Worm (Caenorhabditis elegans): ENCODE results near the gene sucl-2.

DNA sequence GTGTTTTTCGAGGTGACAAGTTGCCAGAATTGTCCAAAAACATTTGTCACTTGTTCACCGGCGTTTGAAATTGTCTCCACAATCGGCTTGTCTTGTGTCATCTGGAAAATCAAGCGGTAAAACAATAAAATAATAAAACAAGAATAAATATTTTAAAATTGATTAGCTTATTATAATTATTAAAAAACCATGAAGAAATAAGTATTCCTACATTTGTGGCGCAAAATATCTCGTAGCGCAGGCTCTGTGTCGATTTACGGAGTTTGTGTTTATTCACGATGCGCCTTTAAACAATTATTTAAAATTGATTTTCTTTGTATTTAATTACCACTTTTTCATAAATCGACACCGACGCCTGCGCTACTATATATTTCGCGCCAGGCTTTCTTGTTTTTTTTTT, 48.9 kb downstream of the sucl-2 start, which contains the start of gene moma-1:
- no peak for TF ChIP-seq ceh-9 (tag; optimal IDR thresholded peaks at IDR 0.05)
- no peak for TF ChIP-seq lin-11 (tag; optimal IDR thresholded peaks at IDR 0.05)
- TF ChIP-seq sdc-2 (tag; optimal IDR thresholded peaks at IDR 0.05) = no peak
- no peak for TF ChIP-seq dmd-4 (tag; optimal IDR thresholded peaks at IDR 0.05; ENCODE audit: borderline replicate concordance)
- TF ChIP-seq fkh-10 (GFP tag; optimal IDR thresholded peaks at IDR 0.05) = no peak
- TF ChIP-seq ama-1 (optimal IDR thresholded peaks at IDR 0.05) = no peak
- TF ChIP-seq pha-2 (tag; optimal IDR thresholded peaks at IDR 0.05) = no peak
- TF ChIP-seq rnt-1 (tag; optimal IDR thresholded peaks at IDR 0.05) = no peak

Data from whole organism, late embryonic.